Worm (Caenorhabditis elegans): Measurements from ENCODE around the gene F08G12.1.

The F08G12.1 gene

DNA sequence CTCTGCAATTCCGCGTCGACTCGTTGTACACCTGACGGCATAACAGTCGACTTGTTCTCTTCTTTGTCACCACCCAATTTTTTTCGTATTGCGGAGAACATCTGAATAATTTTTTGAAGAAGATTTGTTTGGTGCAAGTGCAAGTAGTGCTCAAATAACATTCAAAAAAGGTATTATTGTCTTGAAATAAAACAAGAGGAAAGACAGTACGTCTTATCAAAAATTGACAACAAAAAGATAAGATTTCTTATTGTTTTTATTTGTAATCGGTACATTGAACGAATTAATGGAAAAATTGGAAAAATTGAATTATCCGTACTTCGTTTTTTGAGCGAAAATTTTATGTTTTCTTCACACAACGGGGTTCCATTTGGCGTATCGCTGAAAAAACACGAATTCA lies at the start of gene F08G12.1:
Gene F08G12.1, minus strand, starts transcription at position 101 of the 400 bp plus-strand sequence.
- TF ChIP-seq flt-1 (GFP tag; IDR thresholded peaks at IDR 0.05) (no peak), klf-2 (GFP tag; conservative IDR thresholded peaks at IDR 0.05) (no peak), cog-1 (tag; optimal IDR thresholded peaks at IDR 0.05) (no peak), ztf-29 (GFP tag; IDR thresholded peaks at IDR 0.05) (no peak), ztf-23 (GFP tag; IDR thresholded peaks at IDR 0.05) (no peak), T22C8.4 (GFP tag; IDR thresholded peaks at IDR 0.05) (no peak), tab-1 (GFP tag; IDR thresholded peaks at IDR 0.05) (no peak), ref-1 (GFP tag; conservative IDR thresholded peaks at IDR 0.05) (no peak), med-1 (GFP tag; optimal IDR thresholded peaks at IDR 0.05; ENCODE audit: insufficient read depth) (no peak)

ce11 chrX:11351856-11352255 lies 46.2 kb upstream of the F08G12.1 start, which contains the start of gene pgp-3:
pgp-3 (plus strand) TSS chrX:11352156.
- no peak for TF ChIP-seq klf-2 (GFP tag; conservative IDR thresholded peaks at IDR 0.05)

- TF ChIP-seq flt-1 (GFP tag; IDR thresholded peaks at IDR 0.05), result no peak
These were observed 45.6 kb upstream of the F08G12.1 start for ce11 chrX:11351288-11351687.

ce11 chrX:11346155-11346554 lies 40.5 kb upstream of the F08G12.1 start, which contains the start of gene oct-2:
oct-2 (plus strand) TSS chrX:11346455.
- no peak for TF ChIP-seq ztf-29 (GFP tag; IDR thresholded peaks at IDR 0.05)
- no peak for TF ChIP-seq klf-2 (GFP tag; conservative IDR thresholded peaks at IDR 0.05)
- no peak for TF ChIP-seq flt-1 (GFP tag; IDR thresholded peaks at IDR 0.05)
- TF ChIP-seq med-1 (GFP tag; optimal IDR thresholded peaks at IDR 0.05; ENCODE audit: insufficient read depth), result no peak
- no peak for TF ChIP-seq ztf-23 (GFP tag; IDR thresholded peaks at IDR 0.05)

ce11 chrX:11345471-11345870 lies 39.8 kb upstream of the F08G12.1 start:
- TF ChIP-seq tab-1 (GFP tag; IDR thresholded peaks at IDR 0.05), result no peak
- no peak for TF ChIP-seq cog-1 (tag; optimal IDR thresholded peaks at IDR 0.05)
- no peak for TF ChIP-seq ztf-23 (GFP tag; IDR thresholded peaks at IDR 0.05)
- no peak for TF ChIP-seq T22C8.4 (GFP tag; IDR thresholded peaks at IDR 0.05)
- no peak for TF ChIP-seq ref-1 (GFP tag; conservative IDR thresholded peaks at IDR 0.05)
- no peak for TF ChIP-seq flt-1 (GFP tag; IDR thresholded peaks at IDR 0.05)
- no peak for TF ChIP-seq ztf-29 (GFP tag; IDR thresholded peaks at IDR 0.05)
- TF ChIP-seq klf-2 (GFP tag; conservative IDR thresholded peaks at IDR 0.05), result no peak
- TF ChIP-seq med-1 (GFP tag; optimal IDR thresholded peaks at IDR 0.05; ENCODE audit: insufficient read depth), result no peak

DNA sequence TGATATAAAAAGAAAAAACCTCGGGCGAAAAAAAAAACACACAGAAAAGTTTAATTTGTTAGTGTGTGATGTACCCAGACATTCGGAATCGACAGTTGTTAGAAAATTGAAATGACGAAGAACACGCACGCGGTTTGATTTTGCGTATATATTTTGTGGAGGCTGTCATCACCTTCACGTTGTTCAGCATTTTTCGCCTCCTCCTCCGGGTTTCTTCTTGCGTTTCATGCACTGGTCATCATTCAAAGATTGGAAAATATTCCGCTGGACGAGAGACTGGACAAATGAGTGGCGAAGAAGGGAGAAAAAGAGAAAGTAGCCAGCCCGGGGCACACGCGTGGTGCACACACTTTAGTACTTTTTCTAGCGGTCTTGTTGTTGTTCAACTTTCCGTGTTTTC lies 39.2 kb upstream of the F08G12.1 start:
- TF ChIP-seq med-1 (GFP tag; optimal IDR thresholded peaks at IDR 0.05; ENCODE audit: insufficient read depth) (no peak), klf-2 (GFP tag; conservative IDR thresholded peaks at IDR 0.05) (no peak)

DNA sequence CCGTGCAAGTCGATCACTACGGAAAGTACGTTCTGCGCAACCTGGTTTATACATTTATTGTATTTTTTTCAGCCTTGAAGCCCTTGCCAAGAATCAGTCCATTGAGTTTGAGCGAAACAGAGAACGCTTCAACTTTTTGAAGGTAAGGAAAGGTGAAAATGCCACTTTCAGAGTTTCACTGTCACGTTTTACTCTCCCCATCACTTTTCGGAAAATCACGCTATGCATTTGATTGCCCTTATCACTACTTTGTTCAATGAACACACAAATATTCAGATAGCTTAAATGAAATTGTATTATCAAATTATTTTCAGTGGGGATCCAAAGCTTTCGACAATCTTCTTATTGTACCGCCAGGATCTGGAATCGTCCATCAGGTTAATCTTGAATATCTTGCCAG lies 34.8 kb upstream of the F08G12.1 start:
- TF ChIP-seq ref-1 (GFP tag; conservative IDR thresholded peaks at IDR 0.05) (no peak), flt-1 (GFP tag; IDR thresholded peaks at IDR 0.05) (no peak)

DNA sequence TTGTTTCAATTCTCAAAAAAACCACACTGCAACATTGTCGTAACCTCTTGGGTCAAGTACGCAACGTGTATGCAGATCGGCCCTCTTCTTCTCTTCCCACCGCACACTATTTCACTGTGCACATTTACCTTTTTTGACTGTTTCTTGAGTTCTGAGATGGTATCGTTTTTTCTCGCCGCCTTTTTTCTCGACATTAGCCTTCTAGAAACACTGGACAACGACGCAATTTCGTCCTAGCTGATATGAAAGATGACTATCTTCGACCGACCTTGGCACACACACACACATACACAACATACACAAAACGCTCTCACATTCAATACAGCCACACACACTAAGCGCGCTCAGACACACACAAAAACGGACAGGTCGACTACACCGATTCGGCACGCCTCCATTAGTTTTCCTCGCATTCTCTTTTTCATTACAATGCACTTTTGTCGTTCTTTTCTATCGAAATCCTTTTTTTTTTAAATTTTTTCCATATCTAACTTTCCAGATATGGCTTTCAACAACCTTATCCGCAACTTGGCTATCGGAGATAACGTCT lies 33.8 kb upstream of the F08G12.1 start, which contains the start of gene aco-1:
Gene aco-1, plus strand, starts transcription at position 500 of the 550 bp plus-strand sequence.
- TF ChIP-seq ztf-29 (GFP tag; IDR thresholded peaks at IDR 0.05), result no peak
- TF ChIP-seq klf-2 (GFP tag; conservative IDR thresholded peaks at IDR 0.05), result no peak
- TF ChIP-seq T22C8.4 (GFP tag; IDR thresholded peaks at IDR 0.05), result no peak
- no peak for TF ChIP-seq ztf-23 (GFP tag; IDR thresholded peaks at IDR 0.05)
- no peak for TF ChIP-seq med-1 (GFP tag; optimal IDR thresholded peaks at IDR 0.05; ENCODE audit: insufficient read depth)
- no peak for TF ChIP-seq ref-1 (GFP tag; conservative IDR thresholded peaks at IDR 0.05)
- TF ChIP-seq flt-1 (GFP tag; IDR thresholded peaks at IDR 0.05), result no peak
- no peak for TF ChIP-seq tab-1 (GFP tag; IDR thresholded peaks at IDR 0.05)
- no peak for TF ChIP-seq cog-1 (tag; optimal IDR thresholded peaks at IDR 0.05)

DNA sequence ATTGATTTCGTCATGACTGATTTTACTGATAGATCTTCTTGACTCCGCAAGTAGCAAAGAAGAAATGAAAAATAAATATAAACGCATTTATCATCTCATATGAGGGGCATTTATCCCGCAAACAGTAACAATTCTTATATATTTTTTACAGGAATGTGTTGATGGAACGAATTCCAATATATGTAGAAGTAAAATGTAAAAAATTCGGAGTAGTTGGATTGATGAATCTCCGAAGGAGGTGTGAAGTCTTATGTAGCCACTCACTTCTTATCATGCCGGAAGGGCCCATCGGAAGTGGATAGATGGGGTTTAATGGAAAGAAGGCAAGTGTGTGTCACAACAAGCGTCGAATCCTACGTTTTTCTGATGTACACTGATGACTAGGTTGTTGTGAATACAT lies 32.1 kb upstream of the F08G12.1 start, which contains the start of gene gcy-9:
Gene gcy-9, minus strand, starts transcription at position 101 of the 400 bp plus-strand sequence.
- TF ChIP-seq cog-1 (tag; optimal IDR thresholded peaks at IDR 0.05) (no peak), tab-1 (GFP tag; IDR thresholded peaks at IDR 0.05) (no peak), med-1 (GFP tag; optimal IDR thresholded peaks at IDR 0.05; ENCODE audit: insufficient read depth) (no peak), T22C8.4 (GFP tag; IDR thresholded peaks at IDR 0.05) (no peak), ztf-29 (GFP tag; IDR thresholded peaks at IDR 0.05) (no peak), ref-1 (GFP tag; conservative IDR thresholded peaks at IDR 0.05) (no peak), ztf-23 (GFP tag; IDR thresholded peaks at IDR 0.05) (no peak), klf-2 (GFP tag; conservative IDR thresholded peaks at IDR 0.05) (no peak), flt-1 (GFP tag; IDR thresholded peaks at IDR 0.05) (no peak)

DNA sequence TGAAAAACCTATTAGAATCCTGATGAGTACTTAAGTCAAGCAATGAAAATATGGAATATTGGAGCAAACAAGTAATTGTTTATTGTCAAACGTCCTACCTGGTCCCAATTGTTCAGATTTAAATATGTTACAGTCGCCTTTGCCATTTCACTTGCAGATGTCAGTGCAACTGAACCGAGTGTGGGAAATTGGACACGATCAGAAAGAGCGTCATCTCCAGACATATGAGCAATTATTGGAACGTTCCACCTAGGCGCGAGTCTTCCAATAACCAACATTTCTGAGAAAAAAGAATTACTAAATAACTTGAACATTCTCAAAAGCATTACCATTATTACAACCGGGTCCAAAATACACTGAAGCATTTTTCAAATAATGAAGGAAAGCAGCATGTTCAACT lies 31.4 kb upstream of the F08G12.1 start:
- no peak for TF ChIP-seq ztf-29 (GFP tag; IDR thresholded peaks at IDR 0.05)
- no peak for TF ChIP-seq T22C8.4 (GFP tag; IDR thresholded peaks at IDR 0.05)
- TF ChIP-seq tab-1 (GFP tag; IDR thresholded peaks at IDR 0.05), result no peak
- no peak for TF ChIP-seq cog-1 (tag; optimal IDR thresholded peaks at IDR 0.05)
- TF ChIP-seq med-1 (GFP tag; optimal IDR thresholded peaks at IDR 0.05; ENCODE audit: insufficient read depth), result no peak
- TF ChIP-seq ztf-23 (GFP tag; IDR thresholded peaks at IDR 0.05), result no peak
- no peak for TF ChIP-seq klf-2 (GFP tag; conservative IDR thresholded peaks at IDR 0.05)
- no peak for TF ChIP-seq flt-1 (GFP tag; IDR thresholded peaks at IDR 0.05)
- no peak for TF ChIP-seq ref-1 (GFP tag; conservative IDR thresholded peaks at IDR 0.05)

ce11 chrX:11329424-11329823 lies 23.8 kb upstream of the F08G12.1 start, which contains the start of gene npr-9:
npr-9 (plus strand) TSS chrX:11329724.
- TF ChIP-seq T22C8.4 (GFP tag; IDR thresholded peaks at IDR 0.05) (no peak), med-1 (GFP tag; optimal IDR thresholded peaks at IDR 0.05; ENCODE audit: insufficient read depth) (no peak), klf-2 (GFP tag; conservative IDR thresholded peaks at IDR 0.05) (no peak)

Measured in whole organism, midembryonic.